Fruit fly (Drosophila melanogaster): Measurements from ENCODE around the gene TM9SF4.

DNA sequence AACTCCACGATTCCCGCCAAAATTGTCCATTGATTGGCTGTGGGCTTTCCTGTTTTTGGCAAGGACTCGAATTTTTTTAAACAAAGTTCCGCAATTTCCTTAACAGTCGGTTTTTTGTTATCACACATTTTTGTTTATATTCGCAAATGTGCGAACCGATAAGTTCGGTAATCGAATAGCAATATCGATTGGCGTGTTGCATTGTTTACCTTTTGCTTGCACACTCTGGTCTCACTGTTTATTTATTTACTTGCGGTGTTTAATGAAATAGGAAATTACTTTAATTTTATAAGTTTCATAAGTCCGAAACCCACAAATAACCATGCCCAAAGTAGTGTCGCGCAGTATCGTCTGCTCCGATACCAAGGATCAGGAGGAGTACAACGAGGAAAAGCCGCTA, 64.6 kb downstream of the TM9SF4 start, which contains the start of the genes Adat1 and CG16865:
- no peak for TF ChIP-seq CG11617 (GFP tag; optimal IDR thresholded peaks at IDR 0.05)
- no peak for TF ChIP-seq CG33017 (tag; optimal IDR thresholded peaks at IDR 0.05)

Data from whole organism, adult.